Worm (Caenorhabditis elegans): Measurements from ENCODE around the gene ZK809.9.

ZK809.9 gene

DNA sequence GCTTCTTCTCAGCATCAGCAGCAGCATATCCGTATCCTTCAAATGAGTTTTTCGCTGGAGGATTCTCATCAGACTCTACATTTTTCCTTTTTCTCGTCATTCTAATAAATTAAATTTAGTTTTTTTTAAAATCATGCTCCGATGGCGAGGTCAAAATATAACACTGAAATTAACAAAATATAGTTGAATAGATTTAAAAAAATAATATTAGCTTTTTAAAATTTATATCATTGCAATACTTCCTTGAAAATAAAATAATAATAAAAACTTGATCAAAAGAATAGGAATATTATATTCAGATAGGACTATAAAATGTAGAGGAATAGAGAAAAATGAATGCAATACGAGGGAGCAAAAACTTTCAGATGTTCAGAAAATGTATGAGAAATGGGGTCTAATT, 22.9 kb downstream of the ZK809.9 start, which contains the start of gene ZK792.5 (continued):
- TF ChIP-seq nhr-20 (tag; optimal IDR thresholded peaks at IDR 0.05) = no peak

DNA sequence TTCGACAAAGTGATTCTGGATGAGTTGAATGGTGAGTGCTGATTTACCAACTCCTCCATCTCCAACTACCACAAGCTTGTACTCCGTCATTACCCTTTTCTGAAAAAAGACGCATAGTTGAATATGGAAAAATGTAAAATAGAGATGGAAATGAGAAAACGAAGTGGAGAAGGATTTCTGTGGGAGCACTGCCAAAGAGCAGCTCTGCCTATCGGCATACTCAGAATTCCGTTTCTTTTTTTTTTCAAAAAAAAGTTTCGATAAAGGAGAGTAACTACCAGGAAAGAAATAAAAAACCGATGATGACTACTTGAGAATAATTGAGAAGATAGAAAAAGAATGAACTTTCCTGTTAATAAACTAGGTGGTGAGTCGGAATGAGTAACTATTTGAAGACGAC, 25.9 kb downstream of the ZK809.9 start, which contains the start of gene let-60:
TSS of gene let-60 (minus strand) at position 101 of the 400 bp plus-strand sequence.
- TF ChIP-seq sup-37 (GFP tag; optimal IDR thresholded peaks at IDR 0.05) = no peak
- no peak for TF ChIP-seq nhr-237 (tag; optimal IDR thresholded peaks at IDR 0.05)
- TF ChIP-seq ceh-63 (GFP tag; optimal IDR thresholded peaks at IDR 0.05) = no peak
- no peak for TF ChIP-seq mab-9 (GFP tag; IDR thresholded peaks at IDR 0.05)
- TF ChIP-seq C34B4.2 (tag; optimal IDR thresholded peaks at IDR 0.05) = no peak
- TF ChIP-seq xbp-1 (tag; optimal IDR thresholded peaks at IDR 0.05) = no peak
- no peak for TF ChIP-seq hpl-2 (GFP tag; optimal IDR thresholded peaks at IDR 0.05)
- no peak for TF ChIP-seq elt-2 (tag; optimal IDR thresholded peaks at IDR 0.05)
- no peak for TF ChIP-seq isw-1 (GFP tag; IDR thresholded peaks at IDR 0.05)
- TF ChIP-seq lin-35 (GFP tag; optimal IDR thresholded peaks at IDR 0.05) = no peak
- no peak for TF ChIP-seq unc-98 (GFP tag; IDR thresholded peaks at IDR 0.05)
- TF ChIP-seq nhr-85 (tag) = no peak
- TF ChIP-seq lin-13 (GFP tag; optimal IDR thresholded peaks at IDR 0.05) = no peak

DNA sequence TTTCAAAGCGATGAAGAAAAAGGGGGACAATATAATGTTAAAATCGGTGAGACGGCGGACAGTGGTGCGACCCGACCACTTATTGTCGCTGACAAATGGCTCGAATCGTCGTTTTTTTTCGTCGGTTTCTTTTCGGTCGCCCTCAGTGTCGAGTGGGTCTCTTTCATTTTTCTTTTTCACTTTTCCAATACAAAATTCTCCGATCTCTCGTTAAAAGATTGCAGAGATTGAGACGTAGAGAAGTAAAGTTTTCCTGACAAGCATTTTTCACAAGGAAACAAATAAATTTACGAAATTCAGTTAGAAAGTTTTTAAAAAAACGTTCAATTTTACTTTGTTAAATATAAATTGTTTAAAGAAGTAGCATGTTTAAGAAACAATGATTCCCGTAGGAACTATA, 26.4 kb downstream of the ZK809.9 start:
- TF ChIP-seq blmp-1 (tag; optimal IDR thresholded peaks at IDR 0.05) = peak; percentile 68
- TF ChIP-seq mab-9 (GFP tag; IDR thresholded peaks at IDR 0.05) = no peak
- no peak for TF ChIP-seq ets-5 (GFP tag; IDR thresholded peaks at IDR 0.05)
- TF ChIP-seq tbx-2 (tag; optimal IDR thresholded peaks at IDR 0.05) = no peak
- TF ChIP-seq rnt-1 (tag; optimal IDR thresholded peaks at IDR 0.05) = peak; percentile 38
- TF ChIP-seq nhr-85 (tag) = peak; percentile 59
- TF ChIP-seq nhr-12 (tag; optimal IDR thresholded peaks at IDR 0.05) = no peak
- TF ChIP-seq efl-1 (optimal IDR thresholded peaks at IDR 0.05) = no peak
- peak in 1 of 2 experiments; percentile 0 for TF ChIP-seq efl-1 (GFP tag; optimal IDR thresholded peaks at IDR 0.05 in 1 of 2)

DNA sequence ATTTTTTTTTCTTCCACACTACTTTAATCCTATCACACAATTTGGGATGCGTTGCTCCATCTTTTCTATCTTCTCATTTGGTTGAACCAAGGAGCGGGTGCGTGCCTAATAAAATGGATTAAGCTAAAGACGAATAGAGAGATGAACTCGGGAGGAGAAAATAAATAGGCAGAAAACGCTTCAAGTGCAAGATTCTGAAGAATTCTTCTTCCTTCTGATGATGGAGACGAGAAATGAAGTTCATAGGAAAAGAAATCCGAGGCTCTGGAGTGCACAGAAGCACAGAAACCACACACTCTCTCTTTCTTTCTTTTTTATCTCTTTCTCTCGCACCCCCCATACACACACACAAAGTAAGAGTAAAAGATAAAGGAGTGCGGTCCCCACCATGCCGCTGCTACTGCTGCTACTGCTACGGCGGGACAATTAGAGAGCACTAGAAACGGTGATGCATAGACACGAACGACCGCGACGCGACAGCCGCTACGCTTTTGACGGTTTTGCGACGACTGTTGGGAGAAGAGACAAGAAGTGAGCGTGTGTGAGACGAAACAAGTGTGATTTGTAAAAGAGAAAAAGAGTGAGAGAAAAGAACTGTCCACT, 27.1 kb downstream of the ZK809.9 start:
- peak; percentile 57 to 82 for TF ChIP-seq lin-35 (GFP tag; optimal IDR thresholded peaks at IDR 0.05)
- peak in 1 of 2 experiments; percentile 72 for TF ChIP-seq egl-27 (tag; optimal IDR thresholded peaks at IDR 0.05)
- TF ChIP-seq fkh-10 (GFP tag; optimal IDR thresholded peaks at IDR 0.05) = peak; percentile 61
- TF ChIP-seq lin-13 (GFP tag; optimal IDR thresholded peaks at IDR 0.05) = peak; percentile 71
- TF ChIP-seq ceh-8 (GFP tag; optimal IDR thresholded peaks at IDR 0.05) = no peak
- peak; percentile 62 for TF ChIP-seq dsc-1 (tag; optimal IDR thresholded peaks at IDR 0.05)
- TF ChIP-seq sptf-1 (tag; optimal IDR thresholded peaks at IDR 0.05) = no peak
- TF ChIP-seq ztf-4 (tag; optimal IDR thresholded peaks at IDR 0.05) = peak; percentile 22
- TF ChIP-seq nhr-237 (tag; optimal IDR thresholded peaks at IDR 0.05) = peak; percentile 67
- TF ChIP-seq snpc-4 (tag; optimal IDR thresholded peaks at IDR 0.05) = peak; percentile 31
- peak; percentile 73 for TF ChIP-seq tbx-2 (tag; optimal IDR thresholded peaks at IDR 0.05)
- peak; percentile 65 for TF ChIP-seq nhr-19 (GFP tag; conservative IDR thresholded peaks at IDR 0.05)
- no peak for TF ChIP-seq C04F5.9 (tag; optimal IDR thresholded peaks at IDR 0.05)
- no peak for TF ChIP-seq unc-30 (tag; optimal IDR thresholded peaks at IDR 0.05)
- TF ChIP-seq swsn-7 (tag; optimal IDR thresholded peaks at IDR 0.05) = peak; percentile 74
- TF ChIP-seq unc-86 (tag; optimal IDR thresholded peaks at IDR 0.05) = peak; percentile 58
- TF ChIP-seq dpl-1 (GFP tag; optimal IDR thresholded peaks at IDR 0.05) = peak; percentile 34 to 61 (median 48)
- TF ChIP-seq hlh-4 (tag; optimal IDR thresholded peaks at IDR 0.05) = no peak
- peak; percentile 20 for TF ChIP-seq lir-3 (tag; optimal IDR thresholded peaks at IDR 0.05; ENCODE audit: poor library complexity)
- peak; percentile 9 for TF ChIP-seq mef-2 (tag; optimal IDR thresholded peaks at IDR 0.05)
- no peak for TF ChIP-seq aha-1 (tag; optimal IDR thresholded peaks at IDR 0.05)
- TF ChIP-seq nhr-90 (tag; optimal IDR thresholded peaks at IDR 0.05; ENCODE audit: poor library complexity) = peak; percentile 77
- TF ChIP-seq jun-1 (tag; optimal IDR thresholded peaks at IDR 0.05) = peak; percentile 42
- no peak for TF ChIP-seq pag-3 (tag; optimal IDR thresholded peaks at IDR 0.05; ENCODE audit: borderline replicate concordance, insufficient read depth)
- peak; percentile 60 for TF ChIP-seq skn-1 (tag; optimal IDR thresholded peaks at IDR 0.05)
- TF ChIP-seq elt-2 (tag; optimal IDR thresholded peaks at IDR 0.05) = peak; percentile 85
- TF ChIP-seq efl-3 (GFP tag; optimal IDR thresholded peaks at IDR 0.05) = no peak
- peak; percentile 86 for TF ChIP-seq nhr-85 (tag)
- TF ChIP-seq nhr-77 (tag; optimal IDR thresholded peaks at IDR 0.05) = peak; percentile 87
- TF ChIP-seq C16A3.4 (tag; optimal IDR thresholded peaks at IDR 0.05) = peak; percentile 76
- TF ChIP-seq mdl-1 (tag; optimal IDR thresholded peaks at IDR 0.05) = peak in 1 of 2 experiments; percentile 80
- TF ChIP-seq nhr-84 (tag; optimal IDR thresholded peaks at IDR 0.05) = no peak

Measured in whole organism, L1 larva.